Worm (Caenorhabditis elegans): Measurements from ENCODE around the gene T19C3.4.

- no peak for TF ChIP-seq ref-1 (GFP tag; conservative IDR thresholded peaks at IDR 0.05)
- TF ChIP-seq med-1 (GFP tag; optimal IDR thresholded peaks at IDR 0.05; ENCODE audit: insufficient read depth), result no peak
- no peak for TF ChIP-seq tab-1 (GFP tag; IDR thresholded peaks at IDR 0.05)
- no peak for TF ChIP-seq flt-1 (GFP tag; IDR thresholded peaks at IDR 0.05)
- TF ChIP-seq cog-1 (tag; optimal IDR thresholded peaks at IDR 0.05), result no peak
- TF ChIP-seq klf-2 (GFP tag; conservative IDR thresholded peaks at IDR 0.05), result no peak
- no peak for TF ChIP-seq ztf-23 (GFP tag; IDR thresholded peaks at IDR 0.05)
- TF ChIP-seq ztf-29 (GFP tag; IDR thresholded peaks at IDR 0.05), result no peak
- TF ChIP-seq T22C8.4 (GFP tag; IDR thresholded peaks at IDR 0.05), result no peak
These were observed 16.0 kb upstream of the T19C3.4 start, which contains the start of gene T19C3.7 for ce11 chrIII:636067-636466.

Data from whole organism, midembryonic.